Fruit fly (Drosophila melanogaster) whole organism, embryonic: ENCODE measurements around the gene Cdk1.

Experiments
- Aef1 ChIP-seq: fragments of 200-800 bp; sonication (Bioruptor generic); IDR thresholded peaks from 3 replicates; pipeline ENCODE4 v1.3.6; 2022; ENCODE audit warnings: missing biosample characterization, missing genetic modification characterization
- Antp ChIP-seq: fragments of 200-800 bp; sonication (Bioruptor generic); optimal IDR thresholded peaks from 3 replicates; lab custom pipeline; 2016; ENCODE audit warnings: missing biosample characterization, missing genetic modification characterization
- BtbVII ChIP-seq: fragments of 200-800 bp; sonication (Bioruptor generic); optimal IDR thresholded peaks from 3 replicates; lab custom pipeline; 2017; ENCODE audit warnings: missing biosample characterization, mild to moderate bottlenecking, missing genetic modification characterization
- Bteb2 ChIP-seq: fragments of 200-800 bp; sonication (Bioruptor generic); optimal IDR thresholded peaks from 2 replicates; lab custom pipeline; 2016; ENCODE audit warnings: missing biosample characterization, missing genetic modification characterization
- CG10431 ChIP-seq: fragments of 200-800 bp; sonication (Bioruptor generic); optimal IDR thresholded peaks from 3 replicates; lab custom pipeline; 2018; ENCODE audit warnings: missing biosample characterization, mild to moderate bottlenecking, missing genetic modification characterization
- CG10565 ChIP-seq: fragments of 200-800 bp; sonication (Bioruptor generic); optimal IDR thresholded peaks from 3 replicates; lab custom pipeline; 2016; ENCODE audit warnings: missing biosample characterization, mild to moderate bottlenecking, missing genetic modification characterization
- CG11085 ChIP-seq: fragments of 200-800 bp; sonication (Bioruptor generic); IDR thresholded peaks from 2 replicates; pipeline ENCODE4 v1.3.6; 2022; ENCODE audit warnings: missing biosample characterization, missing genetic modification characterization
- CG11504 ChIP-seq: fragments of 200-800 bp; sonication (Bioruptor generic); optimal IDR thresholded peaks from 3 replicates; lab custom pipeline; 2019; ENCODE audit warnings: missing biosample characterization, mild to moderate bottlenecking, missing genetic modification characterization, moderate library complexity
- CG12236 ChIP-seq: fragments of 200-800 bp; sonication (Bioruptor generic); optimal IDR thresholded peaks from 2 replicates; lab custom pipeline; 2016; ENCODE audit warnings: missing biosample characterization, missing genetic modification characterization
- CG12391 ChIP-seq: fragments of 200-800 bp; sonication (Bioruptor generic); optimal IDR thresholded peaks from 3 replicates; lab custom pipeline; 2018; ENCODE audit warnings: missing biosample characterization, mild to moderate bottlenecking, missing genetic modification characterization, moderate library complexity
- CG13624 ChIP-seq: fragments of 200-800 bp; sonication (Bioruptor generic); optimal IDR thresholded peaks from 2 replicates; lab custom pipeline; 2016; ENCODE audit warnings: missing biosample characterization, missing genetic modification characterization
- CG16813 ChIP-seq: fragments of 200-800 bp; sonication (Bioruptor generic); IDR thresholded peaks from 3 replicates; pipeline ENCODE4 v1.3.6; 2022; ENCODE audit warnings: missing biosample characterization, missing genetic modification characterization; ENCODE audit not compliant: partially characterized antibody
- CG2116 ChIP-seq: fragments of 200-800 bp; sonication (Bioruptor generic); optimal IDR thresholded peaks from 3 replicates; lab custom pipeline; 2018; ENCODE audit warnings: missing biosample characterization, mild to moderate bottlenecking, missing genetic modification characterization
- CG2875 ChIP-seq: fragments of 200-800 bp; sonication (Bioruptor generic); optimal IDR thresholded peaks from 2 replicates; lab custom pipeline; 2017; ENCODE audit warnings: missing biosample characterization, mild to moderate bottlenecking, missing genetic modification characterization, missing genetic modification reagents
- CG30403 ChIP-seq: fragments of 200-800 bp; sonication (Bioruptor generic); optimal IDR thresholded peaks from 3 replicates; lab custom pipeline; 2016; ENCODE audit warnings: missing biosample characterization, missing genetic modification characterization
- CG32767 ChIP-seq: fragments of 200-800 bp; sonication (Bioruptor generic); IDR thresholded peaks from 2 replicates; pipeline ENCODE4 v1.3.6; 2022; ENCODE audit warnings: missing biosample characterization, missing genetic modification characterization
- CG33557 ChIP-seq: fragments of 200-800 bp; sonication (Bioruptor generic); optimal IDR thresholded peaks from 2 replicates; lab custom pipeline; 2019; ENCODE audit warnings: missing biosample characterization, mild to moderate bottlenecking, missing genetic modification characterization, moderate library complexity
- CG43689 ChIP-seq: fragments of 200-800 bp; sonication (Bioruptor generic); IDR thresholded peaks from 2 replicates; pipeline ENCODE4 v1.3.6; 2022; ENCODE audit warnings: missing biosample characterization, missing genetic modification characterization
- CG4424 ChIP-seq: fragments of 200-800 bp; sonication (Bioruptor generic); optimal IDR thresholded peaks from 3 replicates; lab custom pipeline; 2016; ENCODE audit warnings: missing biosample characterization, missing genetic modification characterization
- CG6175 ChIP-seq: fragments of 200-800 bp; sonication (Bioruptor generic); IDR thresholded peaks from 3 replicates; pipeline ENCODE4 v1.3.6; 2022; ENCODE audit warnings: missing biosample characterization, missing genetic modification characterization
- CG7357 ChIP-seq: fragments of 200-800 bp; sonication (Bioruptor generic); IDR thresholded peaks from 3 replicates; pipeline ENCODE4 v1.3.6; 2022; ENCODE audit warnings: missing biosample characterization, missing genetic modification characterization
- CG7556 ChIP-seq: fragments of 200-800 bp; sonication (Bioruptor generic); optimal IDR thresholded peaks from 2 replicates; lab custom pipeline; 2017; ENCODE audit warnings: missing biosample characterization, mild to moderate bottlenecking, missing genetic modification characterization
- CG7928 ChIP-seq: fragments of 200-800 bp; sonication (Bioruptor generic); optimal IDR thresholded peaks from 2 replicates; lab custom pipeline; 2017; ENCODE audit warnings: missing biosample characterization, mild to moderate bottlenecking, missing genetic modification characterization
- CG7963 ChIP-seq: fragments of 200-800 bp; sonication (Bioruptor generic); IDR thresholded peaks from 3 replicates; pipeline ENCODE4 v1.3.6; 2022; ENCODE audit warnings: missing biosample characterization, missing genetic modification characterization; ENCODE audit not compliant: partially characterized antibody
- CG8281 ChIP-seq: fragments of 200-800 bp; sonication (Bioruptor generic); optimal IDR thresholded peaks from 2 replicates; lab custom pipeline; 2018; ENCODE audit warnings: missing biosample characterization, mild to moderate bottlenecking, missing genetic modification characterization, moderate library complexity
- CG8359 ChIP-seq: fragments of 200-800 bp; sonication (Bioruptor generic); optimal IDR thresholded peaks from 2 replicates; lab custom pipeline; 2017; ENCODE audit warnings: missing biosample characterization, mild to moderate bottlenecking, missing genetic modification characterization, borderline replicate concordance
- D19B ChIP-seq: fragments of 200-800 bp; sonication (Bioruptor generic); optimal IDR thresholded peaks from 2 replicates; lab custom pipeline; 2017; ENCODE audit warnings: missing biosample characterization, mild to moderate bottlenecking, missing genetic modification characterization
- Doc2 ChIP-seq: fragments of 200-800 bp; sonication (Bioruptor generic); IDR thresholded peaks from 2 replicates; pipeline ENCODE4 v1.3.6; 2022; ENCODE audit warnings: missing biosample characterization, missing genetic modification characterization
- E2f2 ChIP-seq: fragments of 200-800 bp; sonication (Bioruptor generic); IDR thresholded peaks from 2 replicates; pipeline ENCODE4 v1.3.6; 2022; ENCODE audit warnings: missing biosample characterization, missing genetic modification characterization
- Ets65A ChIP-seq: fragments of 200-800 bp; sonication (Bioruptor generic); peaks from one replicate; lab custom pipeline; 2016; ENCODE audit warnings: missing biosample characterization, missing genetic modification characterization
- H2.0 ChIP-seq: fragments of 200-800 bp; sonication (Bioruptor generic); IDR thresholded peaks from 2 replicates; pipeline ENCODE4 v1.3.6; 2022; ENCODE audit warnings: missing biosample characterization, missing genetic modification characterization
- Hey ChIP-seq: fragments of 200-800 bp; sonication (Bioruptor generic); optimal IDR thresholded peaks from 3 replicates; lab custom pipeline; 2018; ENCODE audit warnings: missing biosample characterization, mild to moderate bottlenecking, missing genetic modification characterization
- HmgD ChIP-seq: fragments of 200-800 bp; sonication (Bioruptor generic); optimal IDR thresholded peaks from 3 replicates; lab custom pipeline; 2016; ENCODE audit warnings: missing biosample characterization, missing genetic modification characterization
- Hmx ChIP-seq: fragments of 200-800 bp; sonication (Bioruptor generic); optimal IDR thresholded peaks from 2 replicates; lab custom pipeline; 2016; ENCODE audit warnings: missing biosample characterization, missing genetic modification characterization
- MESR4 ChIP-seq: fragments of 200-800 bp; sonication (Bioruptor generic); optimal IDR thresholded peaks from 2 replicates; lab custom pipeline; 2018; ENCODE audit warnings: missing biosample characterization, mild to moderate bottlenecking, missing genetic modification characterization, moderate library complexity
- Nf-YC ChIP-seq: fragments of 200-800 bp; optimal IDR thresholded peaks from 3 replicates; lab custom pipeline; 2019; ENCODE audit warnings: missing biosample characterization, mild to moderate bottlenecking, missing genetic modification characterization, moderate library complexity
- Side ChIP-seq: fragments of 200-800 bp; sonication (Bioruptor generic); optimal IDR thresholded peaks from 2 replicates; lab custom pipeline; 2016; ENCODE audit warnings: missing biosample characterization, missing genetic modification characterization
- Sin3A ChIP-seq: fragments of >200 bp; optimal IDR thresholded peaks from 2 replicates; lab custom pipeline; 2018
- chinmo ChIP-seq: fragments of 200-800 bp; sonication (Bioruptor generic); IDR thresholded peaks from 4 replicates; pipeline ENCODE4 v1.3.6; 2022; ENCODE audit warnings: missing biosample characterization, missing genetic modification characterization; ENCODE audit not compliant: partially characterized antibody
- crol ChIP-seq: fragments of 200-800 bp; sonication (Bioruptor generic); IDR thresholded peaks from 2 replicates; pipeline ENCODE4 v1.3.6; 2022; ENCODE audit warnings: missing biosample characterization, missing genetic modification characterization
- dm ChIP-seq: fragments of 200-800 bp; sonication (Bioruptor generic); optimal IDR thresholded peaks from 3 replicates; lab custom pipeline; 2016; ENCODE audit warnings: missing biosample characterization, missing genetic modification characterization
- en ChIP-seq: fragments of 200-800 bp; sonication (Bioruptor generic); optimal IDR thresholded peaks from 2 replicates; lab custom pipeline; 2016; ENCODE audit warnings: missing biosample characterization, missing genetic modification characterization
- eve ChIP-seq, 2 experiments: fragments of >200 bp; optimal IDR thresholded peaks; 2 replicates each; lab custom pipeline; 2017; ENCODE audit warnings: missing biosample characterization in 2 of 2, missing genetic modification characterization in 2 of 2
- exex ChIP-seq: fragments of 200-800 bp; sonication (Bioruptor generic); optimal IDR thresholded peaks from 4 replicates; lab custom pipeline; 2018; ENCODE audit warnings: missing biosample characterization, mild to moderate bottlenecking, missing genetic modification characterization, moderate library complexity
- fd3F ChIP-seq: fragments of 200-800 bp; sonication (Bioruptor generic); optimal IDR thresholded peaks from 2 replicates; lab custom pipeline; 2018; ENCODE audit warnings: missing biosample characterization, mild to moderate bottlenecking, missing genetic modification characterization, moderate library complexity
- fru ChIP-seq: fragments of >200 bp; optimal IDR thresholded peaks from 2 replicates; lab custom pipeline; 2017
- ftz-f1 ChIP-seq: fragments of 200-800 bp; sonication (Bioruptor generic); optimal IDR thresholded peaks from 2 replicates; lab custom pipeline; 2016; ENCODE audit warnings: missing biosample characterization, missing genetic modification characterization
- rib ChIP-seq: fragments of 200-800 bp; sonication (Bioruptor generic); IDR thresholded peaks from 2 replicates; pipeline ENCODE4 v1.3.6; 2022; ENCODE audit warnings: missing biosample characterization, missing genetic modification characterization
- sqz ChIP-seq: fragments of 200-800 bp; sonication (Bioruptor generic); optimal IDR thresholded peaks from 3 replicates; lab custom pipeline; 2018; ENCODE audit warnings: missing biosample characterization, mild to moderate bottlenecking, missing genetic modification characterization
- ssp ChIP-seq: fragments of 200-800 bp; sonication (Bioruptor generic); IDR thresholded peaks from 2 replicates; pipeline ENCODE4 v1.3.6; 2022; ENCODE audit warnings: missing biosample characterization, missing genetic modification characterization
- vnd ChIP-seq: fragments of 200-800 bp; sonication (Bioruptor generic); IDR thresholded peaks from 3 replicates; pipeline ENCODE4 v1.3.6; 2022; ENCODE audit warnings: missing biosample characterization, missing genetic modification characterization; ENCODE audit not compliant: partially characterized antibody
- zfh2 ChIP-seq: fragments of 200-800 bp; sonication (Bioruptor generic); optimal IDR thresholded peaks from 2 replicates; lab custom pipeline; 2016; ENCODE audit warnings: missing biosample characterization, missing genetic modification characterization

Gene Cdk1

dm6 chr2L:10426534-10427048 is 40.5 kb upstream of the Cdk1 start, which contains the start of the genes SmB and KdelR (continued):
- TF ChIP-seq Nf-YC (tag; lab: Kevin White, UChicago), result peak; percentile 60
- TF ChIP-seq CG10565 (GFP tag; lab: Kevin White, UChicago), result no peak
- TF ChIP-seq CG11085 (GFP tag; lab: Robert Waterston, UW), result no peak
- TF ChIP-seq CG12391 (tag; lab: Kevin White, UChicago), result peak; percentile 59
- TF ChIP-seq en (GFP tag; lab: Kevin White, UChicago), result no peak
- peak; percentile 19 for TF ChIP-seq exex
- TF ChIP-seq CG12236 (GFP tag; lab: Kevin White, UChicago), result no peak
- peak; percentile 30 for TF ChIP-seq CG7556 (GFP tag; lab: Kevin White, UChicago)
- TF ChIP-seq CG7963 (GFP tag; lab: Robert Waterston, UW), result peak; percentile 76
- no peak for TF ChIP-seq H2.0 (GFP tag; lab: Robert Waterston, UW)
- TF ChIP-seq CG8359, result no peak
- peak; percentile 68; the same call in 1 of the 2 replicates for TF ChIP-seq E2f2 (GFP tag; lab: Robert Waterston, UW)
- no peak for TF ChIP-seq CG7928 (GFP tag; lab: Kevin White, UChicago)
- TF ChIP-seq CG33557 (GFP tag; lab: Kevin White, UChicago), result peak; percentile 26
- TF ChIP-seq Antp (GFP tag; lab: Kevin White, UChicago), result no peak
- TF ChIP-seq CG2116 (GFP tag; lab: Kevin White, UChicago), result peak; percentile 94
- TF ChIP-seq BtbVII (GFP tag; lab: Kevin White, UChicago), result peak; percentile 11
- no peak for TF ChIP-seq ftz-f1 (GFP tag; lab: Kevin White, UChicago)
- TF ChIP-seq Hmx (GFP tag; lab: Kevin White, UChicago), result no peak
- no peak for TF ChIP-seq eve (GFP tag; optimal IDR thresholded peaks at IDR 0.05; lab: Kevin White, UChicago)
- TF ChIP-seq Aef1 (GFP tag; lab: Robert Waterston, UW), result no peak
- TF ChIP-seq CG13624 (GFP tag; lab: Kevin White, UChicago), result peak; percentile 33
- TF ChIP-seq Bteb2 (GFP tag; lab: Kevin White, UChicago), result no peak
- no peak for TF ChIP-seq CG43689 (GFP tag; lab: Robert Waterston, UW)
- no peak for TF ChIP-seq fd3F (GFP tag; lab: Kevin White, UChicago)
- TF ChIP-seq CG7357 (GFP tag; lab: Robert Waterston, UW), result no peak
- peak; percentile 82 for TF ChIP-seq CG16813 (GFP tag; lab: Robert Waterston, UW)
- no peak for TF ChIP-seq fru (lab: Kevin White, UChicago)
- peak; percentile 44 for TF ChIP-seq CG30403 (GFP tag; lab: Kevin White, UChicago)
- TF ChIP-seq Hey, result no peak
- no peak for TF ChIP-seq CG11504 (tag; lab: Kevin White, UChicago)
- no peak for TF ChIP-seq Side (GFP tag; lab: Kevin White, UChicago)
- TF ChIP-seq crol (GFP tag; lab: Robert Waterston, UW), result no peak
- TF ChIP-seq zfh2 (GFP tag; lab: Kevin White, UChicago), result no peak
- peak; percentile 20 for TF ChIP-seq CG10431 (GFP tag; lab: Kevin White, UChicago)
- TF ChIP-seq rib (GFP tag; lab: Robert Waterston, UW), result no peak
- TF ChIP-seq sqz (GFP tag; lab: Kevin White, UChicago), result peak; percentile 84
- peak; percentile 89; the same call in 2 of the 3 replicates for TF ChIP-seq vnd (GFP tag; lab: Robert Waterston, UW)
- TF ChIP-seq CG4424, result peak; percentile 37
- TF ChIP-seq Ets65A (GFP tag; lab: Kevin White, UChicago), result no peak
- TF ChIP-seq Sin3A (lab: Kevin White, UChicago), result peak; percentile 44
- TF ChIP-seq CG8281 (tag; lab: Kevin White, UChicago), result no peak
- TF ChIP-seq dm (GFP tag; lab: Kevin White, UChicago), result peak; percentile 80
- peak; percentile 61; the same call in 1 of the 4 replicates for TF ChIP-seq chinmo
- TF ChIP-seq MESR4 (GFP tag; lab: Kevin White, UChicago), result peak; percentile 92
- no peak; the same call in 1 of the 2 replicates for TF ChIP-seq ssp (GFP tag; lab: Robert Waterston, UW)
- no peak for TF ChIP-seq HmgD
- TF ChIP-seq CG2875 (GFP tag; lab: Kevin White, UChicago), result no peak
- TF ChIP-seq CG6175 (GFP tag; lab: Robert Waterston, UW), result no peak
- no peak for TF ChIP-seq D19B (GFP tag; lab: Kevin White, UChicago)
- no peak for TF ChIP-seq CG32767 (GFP tag; lab: Robert Waterston, UW)
- no peak for TF ChIP-seq Doc2 (GFP tag; lab: Robert Waterston, UW)
